Fruit fly (Drosophila melanogaster): ENCODE data around the gene CG7094.

Gene CG7094

dm6 chr2L:17555665-17556064 is at the start of gene CG7094:
TSS of gene CG7094 (minus strand) at chr2L:17555765.
- peak; percentile 10 for TF ChIP-seq svp (GFP tag)
- no peak for TF ChIP-seq Sox14 (GFP tag; optimal IDR thresholded peaks at IDR 0.05)

dm6 chr2L:17603152-17603551 is 47.6 kb upstream of the CG7094 start:
- TF ChIP-seq CG9139 (GFP tag; optimal IDR thresholded peaks at IDR 0.05) (no peak), acj6 (GFP tag; optimal IDR thresholded peaks at IDR 0.05) (no peak), Eip78C (GFP tag) (peak; percentile 9)

dm6 chr2L:17594087-17594486 is 38.5 kb upstream of the CG7094 start:
- TF ChIP-seq Blimp-1 (GFP tag; optimal IDR thresholded peaks at IDR 0.05) (no peak), salr (GFP tag; optimal IDR thresholded peaks at IDR 0.05) (no peak), fkh (GFP tag; optimal IDR thresholded peaks at IDR 0.05) (no peak), Eip75B (GFP tag; optimal IDR thresholded peaks at IDR 0.05) (no peak), CG6792 (GFP tag; optimal IDR thresholded peaks at IDR 0.05) (no peak), CG9139 (GFP tag; optimal IDR thresholded peaks at IDR 0.05) (no peak), svp (GFP tag) (peak; percentile 11), CG4318 (GFP tag; optimal IDR thresholded peaks at IDR 0.05) (no peak)

- TF ChIP-seq CG8632 (GFP tag; optimal IDR thresholded peaks at IDR 0.05) (no peak), CG15336 (GFP tag; IDR thresholded peaks at IDR 0.05) (no peak), CG11762 (GFP tag; optimal IDR thresholded peaks at IDR 0.05; ENCODE audit: insufficient read depth) (no peak), cyc (GFP tag; optimal IDR thresholded peaks at IDR 0.05) (no peak), fkh (GFP tag; optimal IDR thresholded peaks at IDR 0.05) (no peak), CG6276 (GFP tag; optimal IDR thresholded peaks at IDR 0.05) (no peak)
These were observed 36.4 kb upstream of the CG7094 start, which contains the start of the genes Sytalpha and CG6870 for dm6 chr2L:17591960-17592359. TSS of gene Sytalpha (plus strand) at chr2L:17592260. TSS of gene CG6870 (minus strand) at chr2L:17592299.

- TF ChIP-seq CG1621 (tag; optimal IDR thresholded peaks at IDR 0.05) (no peak), CG6276 (GFP tag; optimal IDR thresholded peaks at IDR 0.05) (no peak), CG6792 (GFP tag; optimal IDR thresholded peaks at IDR 0.05) (no peak), CG8319 (GFP tag; optimal IDR thresholded peaks at IDR 0.05) (no peak), achi (GFP tag; optimal IDR thresholded peaks at IDR 0.05) (no peak), CG6163 (GFP tag; IDR thresholded peaks at IDR 0.05) (no peak), Eip78C (GFP tag) (peak; percentile 44), Sox14 (GFP tag; optimal IDR thresholded peaks at IDR 0.05) (no peak), CG3032 (tag; optimal IDR thresholded peaks at IDR 0.05) (no peak), svp (GFP tag) (peak; percentile 38)
These were observed 34.3 kb upstream of the CG7094 start for dm6 chr2L:17589853-17590252.

dm6 chr2L:17589115-17589514 is 33.5 kb upstream of the CG7094 start, which contains the start of gene Oli:
TSS of gene Oli (plus strand) at chr2L:17589184.
- TF ChIP-seq Met (GFP tag; optimal IDR thresholded peaks at IDR 0.05) (no peak), Hr39 (GFP tag; optimal IDR thresholded peaks at IDR 0.05) (no peak), CG8119 (GFP tag; IDR thresholded peaks at IDR 0.05) (no peak), CG10669 (GFP tag; optimal IDR thresholded peaks at IDR 0.05) (no peak), pdm3 (GFP tag; optimal IDR thresholded peaks at IDR 0.05) (no peak)

dm6 chr2L:17588173-17589082 is 32.9 kb upstream of the CG7094 start:
- TF ChIP-seq Eip78C (GFP tag) (peak; percentile 28), Ets21C (GFP tag; optimal IDR thresholded peaks at IDR 0.05) (no peak), CG3032 (tag; optimal IDR thresholded peaks at IDR 0.05) (peak; percentile 36), Hr39 (GFP tag; optimal IDR thresholded peaks at IDR 0.05) (no peak), Ets96B (tag; optimal IDR thresholded peaks at IDR 0.05) (peak; percentile 22), CG8319 (GFP tag; optimal IDR thresholded peaks at IDR 0.05) (no peak), esn (GFP tag; optimal IDR thresholded peaks at IDR 0.05) (peak; percentile 14), CG32006 (GFP tag; optimal IDR thresholded peaks at IDR 0.05) (no peak), ss (GFP tag; optimal IDR thresholded peaks at IDR 0.05) (peak in 1 of 2 experiments; percentile 25), CG10669 (GFP tag; optimal IDR thresholded peaks at IDR 0.05) (no peak), CG8632 (GFP tag; optimal IDR thresholded peaks at IDR 0.05) (no peak), salr (GFP tag; optimal IDR thresholded peaks at IDR 0.05) (no peak), CG15336 (GFP tag; IDR thresholded peaks at IDR 0.05) (no peak), Lpt (GFP tag; optimal IDR thresholded peaks at IDR 0.05) (no peak), svp (GFP tag) (peak; percentile 7), dsx (GFP tag; optimal IDR thresholded peaks at IDR 0.05; ENCODE audit: poor library complexity, severe bottlenecking) (peak; percentile 0), achi (GFP tag; optimal IDR thresholded peaks at IDR 0.05) (no peak), CG10631 (GFP tag; optimal IDR thresholded peaks at IDR 0.05) (no peak), Met (GFP tag; optimal IDR thresholded peaks at IDR 0.05) (no peak), net (GFP tag; optimal IDR thresholded peaks at IDR 0.05) (no peak), CG34406 (GFP tag; optimal IDR thresholded peaks at IDR 0.05) (peak; percentile 12)

Data from whole organism, prepupa.